Fruit fly (Drosophila melanogaster) whole organism, embryonic: Measurements from ENCODE around the gene CG3703.
A peak's percentile ranks its signal among the peaks of the same experiment; 100 is the strongest.

Source experiments
- Aef1 ChIP-seq: fragments of 200-800 bp; sonication (Bioruptor generic); IDR thresholded peaks from 3 replicates; pipeline ENCODE4 v1.3.6; 2022; ENCODE audit warnings: missing biosample characterization, missing genetic modification characterization
- BEAF-32 ChIP-seq: fragments of 200-800 bp; sonication (Bioruptor generic); optimal IDR thresholded peaks from 3 replicates; lab custom pipeline; 2017; ENCODE audit warnings: missing biosample characterization, missing genetic modification characterization, mild to moderate bottlenecking, moderate library complexity, missing genetic modification reagents
- Blimp-1 ChIP-seq: fragments of 200-800 bp; sonication (Bioruptor generic); optimal IDR thresholded peaks from 3 replicates; lab custom pipeline; 2018; ENCODE audit warnings: missing biosample characterization, missing genetic modification characterization, mild to moderate bottlenecking, moderate library complexity, missing genetic modification reagents
- CG10274 ChIP-seq: fragments of 200-800 bp; sonication (Bioruptor generic); optimal IDR thresholded peaks from 3 replicates; lab custom pipeline; 2017; ENCODE audit warnings: missing biosample characterization, mild to moderate bottlenecking, missing genetic modification characterization
- CG10462 ChIP-seq: fragments of 200-800 bp; sonication (Bioruptor generic); optimal IDR thresholded peaks from 2 replicates; lab custom pipeline; 2016; ENCODE audit warnings: missing biosample characterization, missing genetic modification characterization
- CG10654 ChIP-seq: fragments of 200-800 bp; sonication (Bioruptor generic); optimal IDR thresholded peaks from 2 replicates; lab custom pipeline; 2016; ENCODE audit warnings: missing biosample characterization, missing genetic modification characterization
- CG11695 ChIP-seq: fragments of 200-800 bp; sonication (Bioruptor generic); IDR thresholded peaks from 3 replicates; pipeline ENCODE4 v1.3.6; 2022; ENCODE audit warnings: missing biosample characterization, missing genetic modification characterization
- CG1529 ChIP-seq: fragments of 200-800 bp; sonication (Bioruptor generic); optimal IDR thresholded peaks from 3 replicates; lab custom pipeline; 2018; ENCODE audit warnings: missing biosample characterization, missing genetic modification characterization
- CG15514 ChIP-seq: fragments of 200-800 bp; sonication (Bioruptor generic); optimal IDR thresholded peaks from 3 replicates; lab custom pipeline; 2017; ENCODE audit warnings: missing biosample characterization, missing genetic modification characterization, mild to moderate bottlenecking, moderate library complexity, missing genetic modification reagents
- CG17802 ChIP-seq: fragments of 200-800 bp; sonication (Bioruptor generic); optimal IDR thresholded peaks from 2 replicates; lab custom pipeline; 2018; ENCODE audit warnings: missing biosample characterization, mild to moderate bottlenecking, missing genetic modification characterization, moderate library complexity
- CG18619 ChIP-seq: fragments of 200-800 bp; sonication (Bioruptor generic); optimal IDR thresholded peaks from 3 replicates; lab custom pipeline; 2017; ENCODE audit warnings: missing biosample characterization, mild to moderate bottlenecking, missing genetic modification characterization
- CG31388 ChIP-seq: fragments of 200-800 bp; sonication (Bioruptor generic); optimal IDR thresholded peaks from 2 replicates; lab custom pipeline; 2016; ENCODE audit warnings: missing biosample characterization, missing genetic modification characterization
- CG43689 ChIP-seq: fragments of 200-800 bp; sonication (Bioruptor generic); IDR thresholded peaks from 2 replicates; pipeline ENCODE4 v1.3.6; 2022; ENCODE audit warnings: missing biosample characterization, missing genetic modification characterization
- CG7357 ChIP-seq: fragments of 200-800 bp; sonication (Bioruptor generic); IDR thresholded peaks from 3 replicates; pipeline ENCODE4 v1.3.6; 2022; ENCODE audit warnings: missing biosample characterization, missing genetic modification characterization
- CG7839 ChIP-seq: fragments of 200-800 bp; sonication (Bioruptor generic); optimal IDR thresholded peaks from 3 replicates; lab custom pipeline; 2018; ENCODE audit warnings: missing biosample characterization, mild to moderate bottlenecking, missing genetic modification characterization, moderate library complexity
- CG8924 ChIP-seq: fragments of 200-800 bp; optimal IDR thresholded peaks from 3 replicates; lab custom pipeline; 2019; ENCODE audit warnings: missing biosample characterization, mild to moderate bottlenecking, missing genetic modification characterization, moderate library complexity
- D ChIP-seq, 2 experiments: fragments of 200-800 bp in 1 of 2; fragments of >200 bp in 1 of 2; sonication (Bioruptor generic) in 1 of 2; optimal IDR thresholded peaks; 2 replicates in 1 of 2; 3 replicates in 1 of 2; lab custom pipeline; 2017; ENCODE audit warnings: mild to moderate bottlenecking in 1 of 2, missing biosample characterization in 1 of 2, missing genetic modification characterization in 1 of 2, missing genetic modification reagents in 1 of 2
- D19A ChIP-seq: fragments of 200-800 bp; optimal IDR thresholded peaks from 3 replicates; lab custom pipeline; 2019; ENCODE audit warnings: missing biosample characterization, mild to moderate bottlenecking, missing genetic modification characterization, moderate library complexity
- Drgx ChIP-seq: fragments of 200-800 bp; sonication (Bioruptor generic); IDR thresholded peaks from 2 replicates; pipeline ENCODE4 v1.3.6; 2022; ENCODE audit warnings: missing biosample characterization, missing genetic modification characterization
- Gsc ChIP-seq: fragments of 200-800 bp; sonication (Bioruptor generic); IDR thresholded peaks from 2 replicates; pipeline ENCODE4 v1.3.6; 2022; ENCODE audit warnings: missing biosample characterization, missing genetic modification characterization
- Hey ChIP-seq: fragments of 200-800 bp; sonication (Bioruptor generic); optimal IDR thresholded peaks from 3 replicates; lab custom pipeline; 2018; ENCODE audit warnings: missing biosample characterization, mild to moderate bottlenecking, missing genetic modification characterization
- Ssrp ChIP-seq: fragments of 200-800 bp; sonication (Bioruptor generic); optimal IDR thresholded peaks from 2 replicates; lab custom pipeline; 2018; ENCODE audit warnings: missing biosample characterization, mild to moderate bottlenecking, missing genetic modification characterization, moderate library complexity
- TFAM ChIP-seq: fragments of 200-800 bp; sonication (Bioruptor generic); optimal IDR thresholded peaks from 2 replicates; lab custom pipeline; 2017; ENCODE audit warnings: missing biosample characterization, missing genetic modification characterization, inconsistent platforms
- Trl ChIP-seq, 3 experiments: fragments of >200 bp in 2 of 3; fragments of 200-800 bp in 1 of 3; sonication (Bioruptor generic) in 1 of 3; optimal IDR thresholded peaks; 2 replicates in 1 of 3; 3 replicates in 2 of 3; lab custom pipeline; 2016 to 2017; ENCODE audit warnings: missing biosample characterization in 1 of 3, missing genetic modification characterization in 1 of 3
- ash1 ChIP-seq: fragments of 200-800 bp; sonication (Bioruptor generic); optimal IDR thresholded peaks from 2 replicates; lab custom pipeline; 2018; ENCODE audit warnings: missing biosample characterization, mild to moderate bottlenecking, missing genetic modification characterization
- az2 ChIP-seq: fragments of 200-800 bp; sonication (Bioruptor generic); optimal IDR thresholded peaks from 3 replicates; lab custom pipeline; 2016; ENCODE audit warnings: missing biosample characterization, missing genetic modification characterization
- cad ChIP-seq: fragments of >200 bp; optimal IDR thresholded peaks from 2 replicates; lab custom pipeline; 2017; ENCODE audit warnings: missing biosample characterization, missing genetic modification characterization
- crol ChIP-seq: fragments of 200-800 bp; sonication (Bioruptor generic); IDR thresholded peaks from 2 replicates; pipeline ENCODE4 v1.3.6; 2022; ENCODE audit warnings: missing biosample characterization, missing genetic modification characterization
- dm ChIP-seq: fragments of 200-800 bp; sonication (Bioruptor generic); optimal IDR thresholded peaks from 3 replicates; lab custom pipeline; 2016; ENCODE audit warnings: missing biosample characterization, missing genetic modification characterization
- dysf ChIP-seq: fragments of 200-800 bp; sonication (Bioruptor generic); IDR thresholded peaks from 3 replicates; pipeline ENCODE4 v1.3.6; 2022; ENCODE audit warnings: missing biosample characterization, missing genetic modification characterization
- eve ChIP-seq, 2 experiments: fragments of >200 bp; optimal IDR thresholded peaks; 2 replicates each; lab custom pipeline; 2017; ENCODE audit warnings: missing biosample characterization in 2 of 2, missing genetic modification characterization in 2 of 2
- fd3F ChIP-seq: fragments of 200-800 bp; sonication (Bioruptor generic); optimal IDR thresholded peaks from 2 replicates; lab custom pipeline; 2018; ENCODE audit warnings: missing biosample characterization, mild to moderate bottlenecking, missing genetic modification characterization, moderate library complexity
- grn ChIP-seq: fragments of 200-800 bp; sonication (Bioruptor generic); optimal IDR thresholded peaks from 3 replicates; lab custom pipeline; 2017; ENCODE audit warnings: missing biosample characterization, missing genetic modification characterization
- inv ChIP-seq: fragments of 200-800 bp; sonication (Bioruptor generic); IDR thresholded peaks from 2 replicates; pipeline ENCODE4 v1.3.6; 2022; ENCODE audit warnings: missing biosample characterization, missing genetic modification characterization; ENCODE audit not compliant: partially characterized antibody
- jigr1 ChIP-seq: fragments of 200-800 bp; sonication (Bioruptor generic); IDR thresholded peaks from 3 replicates; pipeline ENCODE4 v1.3.6; 2022; ENCODE audit warnings: missing biosample characterization, missing genetic modification characterization
- odd ChIP-seq: fragments of 200-800 bp; sonication (Bioruptor generic); optimal IDR thresholded peaks from 2 replicates; lab custom pipeline; 2017; ENCODE audit warnings: missing biosample characterization, mild to moderate bottlenecking, missing genetic modification characterization
- sd ChIP-seq: fragments of 200-800 bp; sonication (Bioruptor generic); optimal IDR thresholded peaks from 3 replicates; lab custom pipeline; 2018; ENCODE audit warnings: missing biosample characterization, mild to moderate bottlenecking, missing genetic modification characterization, moderate library complexity
- slou ChIP-seq: fragments of 200-800 bp; sonication (Bioruptor generic); optimal IDR thresholded peaks from 3 replicates; lab custom pipeline; 2016; ENCODE audit warnings: missing biosample characterization, missing genetic modification characterization
- slp2 ChIP-seq: fragments of 200-800 bp; sonication (Bioruptor generic); optimal IDR thresholded peaks from 2 replicates; lab custom pipeline; 2016; ENCODE audit warnings: missing biosample characterization, missing genetic modification characterization
- tgo ChIP-seq: fragments of 200-800 bp; sonication (Bioruptor generic); IDR thresholded peaks from 3 replicates; pipeline ENCODE4 v1.3.6; 2022; ENCODE audit warnings: missing biosample characterization, missing genetic modification characterization
- tin ChIP-seq: fragments of 200-800 bp; sonication (Bioruptor generic); optimal IDR thresholded peaks from 3 replicates; lab custom pipeline; 2016; ENCODE audit warnings: missing biosample characterization, missing genetic modification characterization
- trh ChIP-seq: fragments of 200-800 bp; sonication (Bioruptor generic); optimal IDR thresholded peaks from 2 replicates; lab custom pipeline; 2016; ENCODE audit warnings: missing biosample characterization, missing genetic modification characterization
- tup ChIP-seq: fragments of 200-800 bp; sonication (Bioruptor generic); optimal IDR thresholded peaks from 2 replicates; lab custom pipeline; 2016; ENCODE audit warnings: missing biosample characterization, mild to moderate bottlenecking, missing genetic modification characterization, moderate library complexity
- vvl ChIP-seq: fragments of 200-800 bp; sonication (Bioruptor generic); IDR thresholded peaks from 2 replicates; pipeline ENCODE4 v1.3.6; 2022; ENCODE audit warnings: missing biosample characterization, missing genetic modification characterization
- wek ChIP-seq: fragments of 200-800 bp; sonication (Bioruptor generic); optimal IDR thresholded peaks from 3 replicates; lab custom pipeline; 2018; ENCODE audit warnings: missing biosample characterization, mild to moderate bottlenecking, missing genetic modification characterization, moderate library complexity
- z ChIP-seq: fragments of 200-800 bp; sonication (Bioruptor generic); IDR thresholded peaks from 3 replicates; pipeline ENCODE4 v1.3.6; 2022; ENCODE audit warnings: missing biosample characterization, missing genetic modification characterization
- zen ChIP-seq: fragments of 200-800 bp; sonication (Bioruptor generic); optimal IDR thresholded peaks from 3 replicates; lab custom pipeline; 2018; ENCODE audit warnings: missing biosample characterization, mild to moderate bottlenecking, missing genetic modification characterization, moderate library complexity
- zf30C ChIP-seq: fragments of 200-800 bp; sonication (Bioruptor generic); optimal IDR thresholded peaks from 3 replicates; lab custom pipeline; 2018; ENCODE audit warnings: missing biosample characterization, mild to moderate bottlenecking, missing genetic modification characterization

The CG3703 gene

dm6 chrX:899407-900050 is 46.0 kb downstream of the CG3703 start (continued):
- TF ChIP-seq CG8924 (tag; lab: Kevin White, UChicago) (no peak), Drgx (0 out of 2 replicates have a peak, but pooled peaks have one; percentile 21), ash1 (GFP tag; lab: Kevin White, UChicago) (no peak), Ssrp (tag; lab: Kevin White, UChicago) (no peak), CG7357 (GFP tag; lab: Robert Waterston, UW) (no peak), BEAF-32 (GFP tag; lab: Kevin White, UChicago) (no peak), slou (GFP tag; lab: Kevin White, UChicago) (no peak), Blimp-1 (GFP tag; lab: Kevin White, UChicago) (no peak)

dm6 chrX:898367-898766 is 47.2 kb downstream of the CG3703 start:
- no peak for TF ChIP-seq CG7357 (GFP tag; lab: Robert Waterston, UW)
- no peak for TF ChIP-seq CG43689 (GFP tag; lab: Robert Waterston, UW)
- no peak for TF ChIP-seq dysf (GFP tag; lab: Robert Waterston, UW)
- no peak for TF ChIP-seq grn (GFP tag; lab: Kevin White, UChicago)
- no peak for TF ChIP-seq D (optimal IDR thresholded peaks at IDR 0.05; lab: Kevin White, UChicago)
- TF ChIP-seq D (GFP tag; optimal IDR thresholded peaks at IDR 0.05; lab: Kevin White, UChicago): no peak
- TF ChIP-seq Aef1 (GFP tag; lab: Robert Waterston, UW): no peak
- no peak for TF ChIP-seq tin
- no peak for TF ChIP-seq tup (GFP tag; lab: Kevin White, UChicago)
- no peak for TF ChIP-seq cad (GFP tag; lab: Kevin White, UChicago)
- TF ChIP-seq CG17802 (tag; lab: Kevin White, UChicago): peak; percentile 95
- peak; percentile 79 for TF ChIP-seq z
- no peak for TF ChIP-seq Gsc (GFP tag; lab: Robert Waterston, UW)
- no peak for TF ChIP-seq odd (GFP tag; lab: Kevin White, UChicago)
- TF ChIP-seq CG31388 (GFP tag; lab: Kevin White, UChicago): no peak
- no peak for TF ChIP-seq CG11695 (GFP tag; lab: Robert Waterston, UW)
- no peak for TF ChIP-seq slp2 (GFP tag; lab: Kevin White, UChicago)
- no peak for TF ChIP-seq CG15514 (GFP tag; lab: Kevin White, UChicago)
- no peak for TF ChIP-seq Hey (tag; lab: Kevin White, UChicago)
- no peak for TF ChIP-seq inv
- TF ChIP-seq tgo (GFP tag; lab: Robert Waterston, UW): no peak
- 0 out of 2 replicates have a peak, but pooled peaks have one; percentile 16 for TF ChIP-seq vvl (GFP tag; lab: Robert Waterston, UW)
- TF ChIP-seq CG7839 (tag; lab: Kevin White, UChicago): no peak
- no peak for TF ChIP-seq TFAM (GFP tag; lab: Kevin White, UChicago)
- TF ChIP-seq CG18619 (GFP tag; lab: Kevin White, UChicago): no peak
- TF ChIP-seq CG10274 (GFP tag; lab: Kevin White, UChicago): no peak
- no peak for TF ChIP-seq Trl (optimal IDR thresholded peaks at IDR 0.05; lab: Kevin White, UChicago)
- TF ChIP-seq Trl (GFP tag; optimal IDR thresholded peaks at IDR 0.05; lab: Kevin White, UChicago): no peak
- TF ChIP-seq fd3F (GFP tag; lab: Kevin White, UChicago): no peak
- peak; percentile 2 for TF ChIP-seq sd (tag; lab: Kevin White, UChicago)
- no peak for TF ChIP-seq trh
- TF ChIP-seq CG1529: no peak
- no peak for TF ChIP-seq zen
- TF ChIP-seq CG10654 (GFP tag; lab: Kevin White, UChicago): no peak
- no peak for TF ChIP-seq jigr1 (GFP tag; lab: Robert Waterston, UW)
- no peak for TF ChIP-seq dm (GFP tag; lab: Kevin White, UChicago)
- peak; percentile 63; the same call in 1 of the 2 replicates for TF ChIP-seq crol (GFP tag; lab: Robert Waterston, UW)
- TF ChIP-seq zf30C: no peak
- TF ChIP-seq eve (GFP tag; optimal IDR thresholded peaks at IDR 0.05; lab: Kevin White, UChicago): no peak
- TF ChIP-seq D19A (tag; lab: Kevin White, UChicago): no peak
- no peak for TF ChIP-seq CG10462 (GFP tag; lab: Kevin White, UChicago)
- TF ChIP-seq az2: no peak
- TF ChIP-seq wek: no peak
